Worm (Caenorhabditis elegans): ENCODE results near the gene R08F11.1.

Gene R08F11.1

DNA sequence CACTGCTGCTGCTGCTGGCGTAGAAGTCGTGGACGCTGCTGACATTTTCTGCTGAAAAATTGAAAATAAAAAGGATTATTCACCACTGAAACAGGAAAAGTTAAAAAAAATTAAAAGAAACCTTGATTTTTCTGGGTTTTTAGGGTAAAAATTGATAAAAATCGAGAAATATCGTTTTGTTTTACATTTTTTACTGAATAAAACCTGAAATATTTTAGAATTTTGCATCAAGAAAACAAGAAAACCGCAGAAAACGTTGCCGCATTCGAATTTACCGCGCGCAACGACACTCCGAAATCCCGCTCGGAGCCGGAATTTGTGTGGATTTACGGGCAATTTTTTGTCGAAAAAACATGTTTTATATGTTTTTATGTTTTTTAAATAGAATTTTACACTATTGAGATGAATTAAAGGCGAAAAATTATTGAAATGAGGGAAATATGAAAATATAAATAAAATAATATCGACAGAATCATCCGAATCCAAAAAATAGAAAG lies 24.6 kb downstream of the R08F11.1 start, which contains the start of gene chk-1 (continued):
- TF ChIP-seq hlh-30 (tag; optimal IDR thresholded peaks at IDR 0.05; ENCODE audit: insufficient read depth) = peak; percentile 52
- TF ChIP-seq fos-1 (tag; optimal IDR thresholded peaks at IDR 0.05) = no peak
- peak; percentile 50 for TF ChIP-seq hlh-11 (tag; optimal IDR thresholded peaks at IDR 0.05)
- TF ChIP-seq hif-1 (tag; optimal IDR thresholded peaks at IDR 0.05) = peak in 1 of 2 experiments; percentile 63
- TF ChIP-seq fkh-10 (GFP tag; optimal IDR thresholded peaks at IDR 0.05) = no peak
- TF ChIP-seq aly-2 (tag; optimal IDR thresholded peaks at IDR 0.05) = no peak
- no peak for TF ChIP-seq madf-5 (GFP tag; IDR thresholded peaks at IDR 0.05)
- no peak for TF ChIP-seq unc-39 (tag; optimal IDR thresholded peaks at IDR 0.05)
- TF ChIP-seq dmd-6 (GFP tag; IDR thresholded peaks at IDR 0.05) = peak; percentile 14; the same call in 1 of the 2 replicates
- peak; percentile 39 for TF ChIP-seq rbr-2 (tag; optimal IDR thresholded peaks at IDR 0.05)
- no peak for TF ChIP-seq dmd-8 (GFP tag; IDR thresholded peaks at IDR 0.05)

DNA sequence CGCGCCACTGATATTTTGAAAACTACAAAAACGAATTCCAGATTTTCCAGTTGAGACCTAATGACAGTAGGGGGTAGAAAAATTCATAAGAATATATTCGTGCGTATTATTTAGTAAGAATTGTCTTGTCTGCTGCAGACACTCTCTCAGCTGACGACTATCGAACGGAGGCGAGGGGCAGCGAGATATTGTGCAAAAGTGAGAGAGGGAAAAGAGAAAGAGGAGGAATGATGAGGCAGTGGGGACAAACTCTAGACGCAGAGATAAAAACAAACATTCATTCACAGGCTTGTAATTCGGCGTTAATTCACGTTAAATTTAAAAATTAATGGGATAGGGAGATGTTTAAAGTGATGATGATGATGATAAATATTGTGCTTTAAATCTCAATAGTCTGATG lies 27.1 kb downstream of the R08F11.1 start, which contains the start of gene gid-7:
gid-7 (minus strand) TSS at position 188 of the 400 bp plus-strand sequence.
- TF ChIP-seq lsy-2 (tag; optimal IDR thresholded peaks at IDR 0.05) (peak in 1 of 2 experiments; percentile 54), nhr-111 (GFP tag; optimal IDR thresholded peaks at IDR 0.05) (no peak), zag-1 (tag; optimal IDR thresholded peaks at IDR 0.05) (no peak), nhr-102 (tag; optimal IDR thresholded peaks at IDR 0.05) (no peak), fkh-10 (GFP tag; optimal IDR thresholded peaks at IDR 0.05) (no peak), F37D6.2 (tag; optimal IDR thresholded peaks at IDR 0.05) (no peak), nhr-76 (tag; optimal IDR thresholded peaks at IDR 0.05) (no peak), set-16 (GFP tag; IDR thresholded peaks at IDR 0.05) (no peak), aly-2 (tag; optimal IDR thresholded peaks at IDR 0.05) (no peak), spr-1 (tag; optimal IDR thresholded peaks at IDR 0.05) (no peak), D1046.2 (GFP tag; IDR thresholded peaks at IDR 0.05) (no peak), lin-13 (GFP tag; optimal IDR thresholded peaks at IDR 0.05) (peak; percentile 32), dmd-6 (GFP tag; IDR thresholded peaks at IDR 0.05) (no peak), zfp-2 (tag; optimal IDR thresholded peaks at IDR 0.05) (no peak), mdt-29 (GFP tag; IDR thresholded peaks at IDR 0.05) (no peak), dpl-1 (GFP tag; optimal IDR thresholded peaks at IDR 0.05) (peak; percentile 63), F49E8.2 (tag; optimal IDR thresholded peaks at IDR 0.05; ENCODE audit: borderline replicate concordance) (peak; percentile 5), fos-1 (tag; optimal IDR thresholded peaks at IDR 0.05) (no peak), lin-15B (tag; optimal IDR thresholded peaks at IDR 0.05) (no peak), nhr-42 (GFP tag; IDR thresholded peaks at IDR 0.05) (no peak), Y48G9A.11 (GFP tag; IDR thresholded peaks at IDR 0.05) (0 out of 2 replicates have a peak, but pooled peaks have one; percentile 26), ztf-11 (tag; optimal IDR thresholded peaks at IDR 0.05) (no peak), lin-29 (GFP tag; IDR thresholded peaks at IDR 0.05) (no peak), hlh-30 (tag; optimal IDR thresholded peaks at IDR 0.05; ENCODE audit: insufficient read depth) (peak; percentile 70), ztf-7 (tag; optimal IDR thresholded peaks at IDR 0.05) (no peak), mxl-2 (GFP tag; conservative IDR thresholded peaks at IDR 0.05) (no peak), gei-8 (GFP tag; optimal IDR thresholded peaks at IDR 0.05) (no peak), F10B5.3 (tag; optimal IDR thresholded peaks at IDR 0.05) (no peak), attf-4 (tag; optimal IDR thresholded peaks at IDR 0.05) (no peak), jun-1 (tag; optimal IDR thresholded peaks at IDR 0.05) (no peak), lir-3 (tag; optimal IDR thresholded peaks at IDR 0.05) (no peak), F26F4.8 (GFP tag; conservative IDR thresholded peaks at IDR 0.05) (no peak), tra-1 (GFP tag; IDR thresholded peaks at IDR 0.05) (no peak), aha-1 (tag) (peak; percentile 95), Y5F2A.4 (GFP tag; optimal IDR thresholded peaks at IDR 0.05) (no peak), unc-130 (GFP tag; optimal IDR thresholded peaks at IDR 0.05) (peak; percentile 2), lin-39 (tag; optimal IDR thresholded peaks at IDR 0.05) (no peak), arid-1 (GFP tag; conservative IDR thresholded peaks at IDR 0.05) (no peak; the same call in 1 of the 2 replicates), mes-2 (tag; optimal IDR thresholded peaks at IDR 0.05; ENCODE audit: poor library complexity, severe bottlenecking) (peak; percentile 65), rbr-2 (tag; optimal IDR thresholded peaks at IDR 0.05) (no peak), lin-38 (GFP tag; IDR thresholded peaks at IDR 0.05) (peak; percentile 56), snpc-4 (tag; optimal IDR thresholded peaks at IDR 0.05) (no peak), zfp-3 (GFP tag; conservative IDR thresholded peaks at IDR 0.05) (no peak), lim-7 (GFP tag; IDR thresholded peaks at IDR 0.05) (no peak)

Data from whole organism, L4 larva.